Fruit fly (Drosophila melanogaster) whole organism, embryonic: ENCODE measurements around the gene fusl.

Source experiments
- C15 ChIP-seq: fragments of 200-800 bp; sonication (Bioruptor generic); IDR thresholded peaks from 3 replicates; pipeline ENCODE4 v1.3.6; 2022; ENCODE audit warnings: missing biosample characterization, missing genetic modification characterization
- CG10209 ChIP-seq: fragments of 200-800 bp; sonication (Bioruptor generic); optimal IDR thresholded peaks from 3 replicates; lab custom pipeline; 2017; ENCODE audit warnings: missing biosample characterization, mild to moderate bottlenecking, missing genetic modification characterization, missing genetic modification reagents
- CG10462 ChIP-seq: fragments of 200-800 bp; sonication (Bioruptor generic); optimal IDR thresholded peaks from 2 replicates; lab custom pipeline; 2016; ENCODE audit warnings: missing biosample characterization, missing genetic modification characterization
- CG10654 ChIP-seq: fragments of 200-800 bp; sonication (Bioruptor generic); optimal IDR thresholded peaks from 2 replicates; lab custom pipeline; 2016; ENCODE audit warnings: missing biosample characterization, missing genetic modification characterization
- CG11696 ChIP-seq: fragments of 200-800 bp; sonication (Bioruptor generic); IDR thresholded peaks from 2 replicates; pipeline ENCODE4 v1.3.6; 2022; ENCODE audit warnings: missing biosample characterization, missing genetic modification characterization
- CG15073 ChIP-seq: fragments of 200-800 bp; sonication (Bioruptor generic); optimal IDR thresholded peaks from 2 replicates; lab custom pipeline; 2016; ENCODE audit warnings: missing biosample characterization, missing genetic modification characterization
- CG17361 ChIP-seq: fragments of 200-800 bp; sonication (Bioruptor generic); IDR thresholded peaks from 3 replicates; pipeline ENCODE4 v1.3.6; 2022; ENCODE audit warnings: missing biosample characterization, missing genetic modification characterization
- CG2712 ChIP-seq: fragments of 200-800 bp; optimal IDR thresholded peaks from 3 replicates; lab custom pipeline; 2019; ENCODE audit warnings: missing biosample characterization, mild to moderate bottlenecking, missing genetic modification characterization, moderate library complexity
- CG33557 ChIP-seq: fragments of 200-800 bp; sonication (Bioruptor generic); optimal IDR thresholded peaks from 2 replicates; lab custom pipeline; 2019; ENCODE audit warnings: missing biosample characterization, mild to moderate bottlenecking, missing genetic modification characterization, moderate library complexity
- CG6272 ChIP-seq: fragments of 200-800 bp; sonication (Bioruptor generic); IDR thresholded peaks from 2 replicates; pipeline ENCODE4 v1.3.6; 2022; ENCODE audit warnings: missing biosample characterization, missing genetic modification characterization
- CG7357 ChIP-seq: fragments of 200-800 bp; sonication (Bioruptor generic); IDR thresholded peaks from 3 replicates; pipeline ENCODE4 v1.3.6; 2022; ENCODE audit warnings: missing biosample characterization, missing genetic modification characterization
- CG7928 ChIP-seq: fragments of 200-800 bp; sonication (Bioruptor generic); optimal IDR thresholded peaks from 2 replicates; lab custom pipeline; 2017; ENCODE audit warnings: missing biosample characterization, mild to moderate bottlenecking, missing genetic modification characterization
- CG8281 ChIP-seq: fragments of 200-800 bp; sonication (Bioruptor generic); optimal IDR thresholded peaks from 2 replicates; lab custom pipeline; 2018; ENCODE audit warnings: missing biosample characterization, mild to moderate bottlenecking, missing genetic modification characterization, moderate library complexity
- CG9817 ChIP-seq: fragments of 200-800 bp; sonication (Bioruptor generic); optimal IDR thresholded peaks from 2 replicates; lab custom pipeline; 2018; ENCODE audit warnings: missing biosample characterization, mild to moderate bottlenecking, missing genetic modification characterization, moderate library complexity
- Dfd ChIP-seq, 2 experiments: fragments of >200 bp; optimal IDR thresholded peaks; 2 replicates each; lab custom pipeline; 2017; ENCODE audit warnings: missing biosample characterization in 2 of 2, missing genetic modification characterization in 2 of 2
- E2f1 ChIP-seq: fragments of 200-800 bp; sonication (Bioruptor generic); IDR thresholded peaks from 2 replicates; pipeline ENCODE4 v1.3.6; 2022; ENCODE audit warnings: missing biosample characterization, missing genetic modification characterization
- ERR ChIP-seq: fragments of 200-800 bp; sonication (Bioruptor generic); optimal IDR thresholded peaks from 2 replicates; lab custom pipeline; 2016; ENCODE audit warnings: missing biosample characterization, missing genetic modification characterization
- GATAe ChIP-seq: fragments of 200-800 bp; sonication (Bioruptor generic); conservative IDR thresholded peaks from 2 replicates; pipeline ENCODE4 v1.3.6; 2022; ENCODE audit warnings: missing biosample characterization, missing genetic modification characterization
- H15 ChIP-seq: fragments of 200-800 bp; sonication (Bioruptor generic); IDR thresholded peaks from 3 replicates; pipeline ENCODE4 v1.3.6; 2022; ENCODE audit warnings: missing biosample characterization, missing genetic modification characterization
- HHEX ChIP-seq: fragments of 200-800 bp; sonication (Bioruptor generic); optimal IDR thresholded peaks from 3 replicates; lab custom pipeline; 2017; ENCODE audit warnings: missing biosample characterization, mild to moderate bottlenecking, missing genetic modification characterization, missing genetic modification reagents
- HLH54F ChIP-seq: fragments of 200-800 bp; sonication (Bioruptor generic); optimal IDR thresholded peaks from 3 replicates; lab custom pipeline; 2016; ENCODE audit warnings: missing biosample characterization, missing genetic modification characterization
- Mes4 ChIP-seq: fragments of 200-800 bp; sonication (Bioruptor generic); optimal IDR thresholded peaks from 2 replicates; lab custom pipeline; 2016; ENCODE audit warnings: missing biosample characterization, missing genetic modification characterization
- Mrtf ChIP-seq: fragments of 200-800 bp; sonication (Bioruptor generic); IDR thresholded peaks from 3 replicates; pipeline ENCODE4 v1.3.6; 2022; ENCODE audit warnings: missing biosample characterization, missing genetic modification characterization
- Opbp ChIP-seq: fragments of 200-800 bp; sonication (Bioruptor generic); IDR thresholded peaks from 3 replicates; pipeline ENCODE4 v1.3.6; 2022; ENCODE audit warnings: missing biosample characterization, missing genetic modification characterization; ENCODE audit not compliant: partially characterized antibody
- Pdp1 ChIP-seq, 2 experiments: fragments of 200-800 bp; sonication (Bioruptor generic); optimal IDR thresholded peaks; 3 replicates each; lab custom pipeline; 2016; ENCODE audit warnings: missing biosample characterization in 2 of 2, missing genetic modification characterization in 2 of 2, mild to moderate bottlenecking in 1 of 2, moderate library complexity in 1 of 2
- Poxn ChIP-seq: fragments of 200-800 bp; sonication (Bioruptor generic); IDR thresholded peaks from 2 replicates; pipeline ENCODE4 v1.3.6; 2022; ENCODE audit warnings: missing biosample characterization, missing genetic modification characterization
- Scr ChIP-seq: fragments of 200-800 bp; sonication (Bioruptor generic); IDR thresholded peaks from 2 replicates; pipeline ENCODE4 v1.3.6; 2022; ENCODE audit warnings: missing biosample characterization, missing genetic modification characterization; ENCODE audit not compliant: partially characterized antibody
- Trl ChIP-seq, 3 experiments: fragments of >200 bp in 2 of 3; fragments of 200-800 bp in 1 of 3; sonication (Bioruptor generic) in 1 of 3; optimal IDR thresholded peaks; 2 replicates in 1 of 3; 3 replicates in 2 of 3; lab custom pipeline; 2016 to 2017; ENCODE audit warnings: missing biosample characterization in 1 of 3, missing genetic modification characterization in 1 of 3
- Xrp1 ChIP-seq: fragments of 200-800 bp; sonication (Bioruptor generic); IDR thresholded peaks from 2 replicates; pipeline ENCODE4 v1.3.6; 2022; ENCODE audit warnings: missing biosample characterization, missing genetic modification characterization
- ara ChIP-seq: fragments of 200-800 bp; sonication (Bioruptor generic); IDR thresholded peaks from 2 replicates; pipeline ENCODE4 v1.3.6; 2022; ENCODE audit warnings: missing biosample characterization, missing genetic modification characterization
- ato ChIP-seq: fragments of 200-800 bp; sonication (Bioruptor generic); IDR thresholded peaks from 2 replicates; pipeline ENCODE4 v1.3.6; 2022; ENCODE audit warnings: missing biosample characterization, missing genetic modification characterization; ENCODE audit not compliant: partially characterized antibody
- bab2 ChIP-seq: fragments of 200-800 bp; sonication (Bioruptor generic); optimal IDR thresholded peaks from 2 replicates; lab custom pipeline; 2016; ENCODE audit warnings: missing biosample characterization, missing genetic modification characterization
- cato ChIP-seq: fragments of 200-800 bp; sonication (Bioruptor generic); optimal IDR thresholded peaks from 2 replicates; lab custom pipeline; 2016; ENCODE audit warnings: missing biosample characterization, missing genetic modification characterization, borderline replicate concordance
- croc ChIP-seq: fragments of 200-800 bp; sonication (Bioruptor generic); conservative IDR thresholded peaks from 3 replicates; pipeline ENCODE4 v1.3.6; 2022; ENCODE audit warnings: missing biosample characterization, missing genetic modification characterization
- crp ChIP-seq, 2 experiments: fragments of 200-800 bp; sonication (Bioruptor generic); optimal IDR thresholded peaks; 2 replicates in 1 of 2; 3 replicates in 1 of 2; lab custom pipeline; 2017; ENCODE audit warnings: missing biosample characterization in 2 of 2, missing genetic modification characterization in 2 of 2, mild to moderate bottlenecking in 1 of 2, moderate library complexity in 1 of 2
- grau ChIP-seq: fragments of 200-800 bp; optimal IDR thresholded peaks from 3 replicates; lab custom pipeline; 2019; ENCODE audit warnings: missing biosample characterization, mild to moderate bottlenecking, missing genetic modification characterization, moderate library complexity
- grn ChIP-seq: fragments of 200-800 bp; sonication (Bioruptor generic); optimal IDR thresholded peaks from 3 replicates; lab custom pipeline; 2017; ENCODE audit warnings: missing biosample characterization, missing genetic modification characterization
- insv ChIP-seq, 2 experiments: fragments of 200-800 bp; sonication (Bioruptor generic); optimal IDR thresholded peaks; 3 replicates each; lab custom pipeline; 2016 to 2018; ENCODE audit warnings: missing biosample characterization in 2 of 2, missing genetic modification characterization in 2 of 2
- kay ChIP-seq: fragments of 200-800 bp; sonication (Bioruptor generic); optimal IDR thresholded peaks from 2 replicates; lab custom pipeline; 2016; ENCODE audit warnings: missing biosample characterization, missing genetic modification characterization
- klu ChIP-seq: fragments of 200-800 bp; sonication (Bioruptor generic); IDR thresholded peaks from 2 replicates; pipeline ENCODE4 v1.3.6; 2022; ENCODE audit warnings: missing biosample characterization, missing genetic modification characterization
- kni ChIP-seq: fragments of 200-800 bp; sonication (Bioruptor generic); optimal IDR thresholded peaks from 3 replicates; lab custom pipeline; 2017; ENCODE audit warnings: mild to moderate bottlenecking, missing biosample characterization, missing genetic modification reagents, missing genetic modification characterization
- lola ChIP-seq, 3 experiments: fragments of >200 bp in 2 of 3; fragments of 200-800 bp in 1 of 3; sonication (Bioruptor generic) in 1 of 3; optimal IDR thresholded peaks; 2 replicates each; lab custom pipeline; 2017 to 2019; ENCODE audit warnings: missing biosample characterization in 3 of 3, missing genetic modification characterization in 3 of 3, mild to moderate bottlenecking in 1 of 3, moderate library complexity in 1 of 3
- mld ChIP-seq: fragments of 200-800 bp; sonication (Bioruptor generic); IDR thresholded peaks from 3 replicates; pipeline ENCODE4 v1.3.6; 2022; ENCODE audit warnings: missing biosample characterization, missing genetic modification characterization; ENCODE audit not compliant: partially characterized antibody
- nom ChIP-seq: fragments of 200-800 bp; sonication (Bioruptor generic); optimal IDR thresholded peaks from 2 replicates; lab custom pipeline; 2017; ENCODE audit warnings: missing biosample characterization, missing genetic modification characterization, mild to moderate bottlenecking, moderate library complexity, missing genetic modification reagents
- onecut ChIP-seq: fragments of 200-800 bp; sonication (Bioruptor generic); IDR thresholded peaks from 2 replicates; pipeline ENCODE4 v1.3.6; 2022; ENCODE audit warnings: missing biosample characterization, missing genetic modification characterization
- ranshi ChIP-seq: fragments of 200-800 bp; sonication (Bioruptor generic); IDR thresholded peaks from 2 replicates; pipeline ENCODE4 v1.3.6; 2022; ENCODE audit warnings: missing biosample characterization, missing genetic modification characterization
- scrt ChIP-seq: fragments of 200-800 bp; sonication (Bioruptor generic); optimal IDR thresholded peaks from 2 replicates; lab custom pipeline; 2018; ENCODE audit warnings: missing biosample characterization, mild to moderate bottlenecking, missing genetic modification characterization, moderate library complexity
- shn ChIP-seq: fragments of 200-800 bp; sonication (Bioruptor generic); optimal IDR thresholded peaks from 3 replicates; lab custom pipeline; 2016; ENCODE audit warnings: missing biosample characterization, missing genetic modification characterization
- toy ChIP-seq: fragments of 200-800 bp; sonication (Bioruptor generic); IDR thresholded peaks from 2 replicates; pipeline ENCODE4 v1.3.6; 2022; ENCODE audit warnings: missing biosample characterization, missing genetic modification characterization
- yki ChIP-seq: fragments of >200 bp; optimal IDR thresholded peaks from 3 replicates; lab custom pipeline; 2018

Gene fusl

dm6 chr2L:5297289-5297960, 40.4 kb downstream of the fusl start (continued):
- TF ChIP-seq ato = no peak
- no peak for TF ChIP-seq ara (GFP tag; lab: Robert Waterston, UW)
- no peak for TF ChIP-seq crp (GFP tag; optimal IDR thresholded peaks at IDR 0.05; lab: Kevin White, UChicago)
- TF ChIP-seq kay (GFP tag; lab: Kevin White, UChicago) = no peak
- TF ChIP-seq CG11696 = no peak
- TF ChIP-seq klu (GFP tag; lab: Robert Waterston, UW) = no peak
- no peak for TF ChIP-seq Mes4 (GFP tag; lab: Kevin White, UChicago)
- no peak for TF ChIP-seq CG7928
- TF ChIP-seq bab2 (GFP tag; lab: Kevin White, UChicago) = no peak
- TF ChIP-seq CG10209 (GFP tag; lab: Kevin White, UChicago) = no peak
- TF ChIP-seq CG15073 (GFP tag; lab: Kevin White, UChicago) = no peak
- no peak for TF ChIP-seq CG9817
- TF ChIP-seq H15 (GFP tag; lab: Robert Waterston, UW) = no peak
- peak; percentile 17 to 81 for TF ChIP-seq Pdp1 (GFP tag; optimal IDR thresholded peaks at IDR 0.05; lab: Kevin White, UChicago)
- no peak for TF ChIP-seq HLH54F (GFP tag; lab: Kevin White, UChicago)
- TF ChIP-seq grau (tag; lab: Kevin White, UChicago) = peak; percentile 35
- TF ChIP-seq Opbp (GFP tag; lab: Robert Waterston, UW) = no peak
- peak in 1 of 2 experiments; percentile 21 for TF ChIP-seq Trl (optimal IDR thresholded peaks at IDR 0.05; lab: Kevin White, UChicago)
- no peak for TF ChIP-seq Trl (GFP tag; optimal IDR thresholded peaks at IDR 0.05; lab: Kevin White, UChicago)
- no peak for TF ChIP-seq onecut (GFP tag; lab: Robert Waterston, UW)
- TF ChIP-seq Dfd (GFP tag; optimal IDR thresholded peaks at IDR 0.05; lab: Kevin White, UChicago) = no peak
- TF ChIP-seq toy (GFP tag; lab: Robert Waterston, UW) = no peak
- no peak for TF ChIP-seq CG10654 (GFP tag; lab: Kevin White, UChicago)
- no peak for TF ChIP-seq grn
- TF ChIP-seq CG10462 = no peak
- TF ChIP-seq lola (GFP tag; optimal IDR thresholded peaks at IDR 0.05; lab: Kevin White, UChicago) = peak in 1 of 3 experiments; percentile 69
- no peak for TF ChIP-seq insv (GFP tag; optimal IDR thresholded peaks at IDR 0.05; lab: Kevin White, UChicago)
- TF ChIP-seq CG17361 (GFP tag; lab: Robert Waterston, UW) = no peak
- TF ChIP-seq CG2712 (tag; lab: Kevin White, UChicago) = peak; percentile 64
- no peak for TF ChIP-seq CG6272
- peak; percentile 29; the same call in 1 of the 2 replicates for TF ChIP-seq Xrp1 (GFP tag; lab: Robert Waterston, UW)
- TF ChIP-seq Scr (GFP tag; lab: Robert Waterston, UW) = no peak
- no peak for TF ChIP-seq yki (lab: Kevin White, UChicago)
- no peak for TF ChIP-seq ERR (GFP tag; lab: Kevin White, UChicago)
- TF ChIP-seq CG8281 (tag; lab: Kevin White, UChicago) = no peak
- TF ChIP-seq GATAe = no peak
- TF ChIP-seq HHEX (GFP tag; lab: Kevin White, UChicago) = no peak
- no peak for TF ChIP-seq nom (GFP tag; lab: Kevin White, UChicago)
- peak; percentile 57; the same call in 2 of the 3 replicates for TF ChIP-seq croc
- TF ChIP-seq scrt = no peak
- no peak for TF ChIP-seq C15
- no peak for TF ChIP-seq kni (GFP tag; lab: Kevin White, UChicago)
- peak; percentile 60 for TF ChIP-seq CG7357 (GFP tag; lab: Robert Waterston, UW)
- no peak for TF ChIP-seq shn (GFP tag; lab: Kevin White, UChicago)
- TF ChIP-seq Poxn = no peak
- no peak for TF ChIP-seq Mrtf
- peak; percentile 36; the same call in 1 of the 2 replicates for TF ChIP-seq ranshi (GFP tag; lab: Robert Waterston, UW)
- TF ChIP-seq E2f1 (GFP tag; lab: Robert Waterston, UW) = no peak
- TF ChIP-seq cato = peak; percentile 32
- no peak for TF ChIP-seq CG33557 (GFP tag; lab: Kevin White, UChicago)
- 0 out of 3 replicates have a peak, but pooled peaks have one; percentile 17 for TF ChIP-seq mld (GFP tag; lab: Robert Waterston, UW)
